Fruit fly (Drosophila melanogaster) whole organism, adult: Measurements from ENCODE around the gene tey.

Source experiments
- tj ChIP-seq: fragments of 200-800 bp; sonication (Bioruptor generic); optimal IDR thresholded peaks from 3 replicates; lab custom pipeline; 2017; ENCODE audit warnings: missing biosample characterization, mild to moderate bottlenecking, missing genetic modification characterization, moderate library complexity

Gene tey

DNA sequence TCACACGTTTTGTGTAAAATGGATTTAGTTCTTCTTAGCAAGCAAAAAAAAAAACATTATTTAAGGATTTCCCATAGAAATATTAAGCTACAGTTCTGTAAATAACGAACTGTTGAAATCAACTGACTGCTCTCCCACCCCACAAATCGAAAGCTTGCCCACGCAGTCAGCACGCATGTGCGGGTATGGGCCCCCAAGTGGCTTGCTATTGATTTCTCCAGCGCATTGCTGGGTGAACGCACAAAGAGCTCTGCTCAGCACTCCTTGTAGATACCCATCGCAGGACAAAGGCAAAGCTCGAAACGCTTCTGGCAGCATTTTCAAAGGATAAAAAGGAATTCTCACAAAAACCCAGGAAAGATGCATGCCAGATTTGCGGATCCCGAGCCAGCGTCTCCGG lies 62.5 kb downstream of the tey start, which contains the start of gene CG9368:
CG9368 (plus strand) TSS at position 221 of the 400 bp plus-strand sequence.
- no peak for TF ChIP-seq tj (GFP tag; lab: Kevin White, UChicago)
